Fruit fly (Drosophila melanogaster) S2 (cell line): ENCODE results near the gene CG32379.

Source experiments
- CG8478 ChIP-seq: fragments of >200 bp; optimal IDR thresholded peaks from 2 replicates; lab custom pipeline; 2018
- CTCF ChIP-seq, 2 experiments: fragments of >200 bp; optimal IDR thresholded peaks; 2 replicates each; lab custom pipeline; 2018

DNA sequence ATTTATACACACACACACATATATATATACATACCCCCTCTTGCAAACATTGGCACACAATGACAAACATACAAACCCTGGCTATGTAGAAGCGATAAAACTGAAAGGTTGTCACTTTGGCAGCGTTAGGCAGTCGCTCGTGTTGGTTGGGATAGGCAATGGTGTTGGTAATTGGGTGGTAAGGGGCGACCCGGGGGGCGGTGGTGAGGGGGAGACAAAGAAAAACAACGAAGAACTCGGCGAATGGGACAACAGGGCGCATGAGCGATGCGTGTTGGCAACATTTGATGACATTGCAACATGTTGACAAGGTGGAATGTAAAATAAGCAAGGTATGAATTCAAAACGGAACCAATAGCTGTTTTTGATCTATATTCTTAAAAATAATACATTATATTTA lies 26.4 kb downstream of the CG32379 start:
- TF ChIP-seq CTCF (optimal IDR thresholded peaks at IDR 0.05; lab: Kevin White, UChicago) (no peak), CG8478 (lab: Kevin White, UChicago) (no peak)
